Fruit fly (Drosophila melanogaster): ENCODE results near the gene sav.

sav gene

DNA sequence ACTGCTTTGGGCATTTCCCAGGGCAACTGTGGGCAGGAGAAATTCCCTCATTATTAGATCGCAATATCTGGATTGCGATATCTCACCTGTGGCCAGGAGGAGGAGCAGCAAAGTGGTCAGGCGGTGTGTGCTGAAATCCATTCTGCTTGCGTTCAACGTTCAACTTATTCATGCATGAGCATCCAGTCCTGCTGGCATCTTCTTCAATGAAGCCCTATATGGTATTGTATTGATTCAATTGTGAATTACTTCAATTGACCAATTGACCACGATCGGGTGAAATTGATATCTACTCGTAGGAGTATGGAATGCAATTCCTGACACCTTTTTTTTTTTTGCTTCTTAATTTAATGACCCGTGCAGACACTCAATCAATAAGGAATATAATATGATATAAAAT lies 5.0 kb downstream of the sav start:
- no peak for TF ChIP-seq CG12391 (tag; optimal IDR thresholded peaks at IDR 0.05)
- TF ChIP-seq prd (optimal IDR thresholded peaks at IDR 0.05) = no peak
- 0 out of 3 replicates have a peak, but pooled peaks have one; percentile 4 for TF ChIP-seq prd (GFP tag; IDR thresholded peaks at IDR 0.05)
- no peak for TF ChIP-seq CG14710 (tag; optimal IDR thresholded peaks at IDR 0.05)
- TF ChIP-seq CG14441 (GFP tag; IDR thresholded peaks at IDR 0.05) = no peak

- TF ChIP-seq wek (GFP tag; optimal IDR thresholded peaks at IDR 0.05) = peak; percentile 81
- TF ChIP-seq ham (GFP tag; IDR thresholded peaks at IDR 0.05) = no peak
- peak; percentile 36 for TF ChIP-seq Sry-β (GFP tag; optimal IDR thresholded peaks at IDR 0.05)
- no peak for TF ChIP-seq D (optimal IDR thresholded peaks at IDR 0.05)
- TF ChIP-seq D (GFP tag; optimal IDR thresholded peaks at IDR 0.05) = peak; percentile 62
- TF ChIP-seq pzg (GFP tag; optimal IDR thresholded peaks at IDR 0.05) = peak; percentile 71
- TF ChIP-seq Aef1 (GFP tag; IDR thresholded peaks at IDR 0.05) = peak; percentile 30; the same call in 2 of the 3 replicates
- TF ChIP-seq grau (tag; optimal IDR thresholded peaks at IDR 0.05) = peak; percentile 67
- peak; percentile 37 for TF ChIP-seq Dek (tag; optimal IDR thresholded peaks at IDR 0.05)
- peak; percentile 41 for TF ChIP-seq Blimp-1 (GFP tag; optimal IDR thresholded peaks at IDR 0.05)
- TF ChIP-seq Hr78 (GFP tag; optimal IDR thresholded peaks at IDR 0.05) = no peak
- peak; percentile 74 for TF ChIP-seq odd (GFP tag; optimal IDR thresholded peaks at IDR 0.05)
- peak; percentile 91 for TF ChIP-seq E2f2 (GFP tag; IDR thresholded peaks at IDR 0.05)
- peak; percentile 75 for TF ChIP-seq CG31441 (GFP tag; IDR thresholded peaks at IDR 0.05)
- TF ChIP-seq ap (GFP tag; IDR thresholded peaks at IDR 0.05) = peak; percentile 37; the same call in 1 of the 2 replicates
- peak; percentile 68 for TF ChIP-seq btn (GFP tag; optimal IDR thresholded peaks at IDR 0.05)
- TF ChIP-seq CG2199 (GFP tag; IDR thresholded peaks at IDR 0.05) = 0 out of 3 replicates have a peak, but pooled peaks have one; percentile 64
- no peak for TF ChIP-seq h (optimal IDR thresholded peaks at IDR 0.05)
- TF ChIP-seq CG3838 (GFP tag; optimal IDR thresholded peaks at IDR 0.05) = peak; percentile 38
- peak; percentile 52 for TF ChIP-seq bigmax (GFP tag; optimal IDR thresholded peaks at IDR 0.05)
- peak; percentile 4 for TF ChIP-seq gfzf (GFP tag; optimal IDR thresholded peaks at IDR 0.05)
- TF ChIP-seq bbx (GFP tag; IDR thresholded peaks at IDR 0.05; ENCODE audit: partially characterized antibody) = peak; percentile 81
- TF ChIP-seq CG17385 (GFP tag; optimal IDR thresholded peaks at IDR 0.05) = peak; percentile 72
- TF ChIP-seq CG16779 (GFP tag; IDR thresholded peaks at IDR 0.05) = 0 out of 2 replicates have a peak, but pooled peaks have one; percentile 5
- TF ChIP-seq stwl (tag; optimal IDR thresholded peaks at IDR 0.05) = peak; percentile 90
- 0 out of 2 replicates have a peak, but pooled peaks have one; percentile 20 for TF ChIP-seq E2f1 (GFP tag; IDR thresholded peaks at IDR 0.05)
- TF ChIP-seq CG2202 (tag; optimal IDR thresholded peaks at IDR 0.05) = peak; percentile 60
- TF ChIP-seq CG15696 (tag; optimal IDR thresholded peaks at IDR 0.05) = peak; percentile 6
- TF ChIP-seq slbo (GFP tag; IDR thresholded peaks at IDR 0.05) = peak; percentile 77
- TF ChIP-seq crp (GFP tag; optimal IDR thresholded peaks at IDR 0.05) = peak in 1 of 2 experiments; percentile 26
- TF ChIP-seq CG17328 (GFP tag; IDR thresholded peaks at IDR 0.05) = peak; percentile 62
- peak; percentile 84 for TF ChIP-seq CG2116 (GFP tag; optimal IDR thresholded peaks at IDR 0.05)
- TF ChIP-seq slp2 (GFP tag; optimal IDR thresholded peaks at IDR 0.05) = peak; percentile 64
- peak; percentile 73 for TF ChIP-seq CG12391 (tag; optimal IDR thresholded peaks at IDR 0.05)
- peak; percentile 61 for TF ChIP-seq CG11723 (GFP tag; optimal IDR thresholded peaks at IDR 0.05)
- TF ChIP-seq slou (GFP tag; optimal IDR thresholded peaks at IDR 0.05) = peak; percentile 49
- no peak for TF ChIP-seq prd (optimal IDR thresholded peaks at IDR 0.05)
- TF ChIP-seq prd (GFP tag; IDR thresholded peaks at IDR 0.05) = peak; percentile 46; the same call in 2 of the 3 replicates
- peak; percentile 86 for TF ChIP-seq Opbp (GFP tag; IDR thresholded peaks at IDR 0.05; ENCODE audit: partially characterized antibody)
- peak; percentile 11 for TF ChIP-seq CG12155 (GFP tag; optimal IDR thresholded peaks at IDR 0.05)
- no peak for TF ChIP-seq run (tag; optimal IDR thresholded peaks at IDR 0.05)
- TF ChIP-seq CG8290 (GFP tag; optimal IDR thresholded peaks at IDR 0.05) = peak; percentile 44
- TF ChIP-seq CG8290 (tag; optimal IDR thresholded peaks at IDR 0.05) = peak; percentile 17 to 91
- TF ChIP-seq CG11456 (GFP tag; IDR thresholded peaks at IDR 0.05) = peak; percentile 86; the same call in 2 of the 3 replicates
- TF ChIP-seq sens-2 (GFP tag; IDR thresholded peaks at IDR 0.05) = peak; percentile 47; the same call in 1 of the 2 replicates
- peak; percentile 60 for TF ChIP-seq Jarid2 (GFP tag; optimal IDR thresholded peaks at IDR 0.05)
Observed at dm6 chr3R:23053936-23054335, 7.2 kb downstream of the sav start, which contains the start of gene p53. TSS of gene p53 (minus strand) at chr3R:23054082.
